Worm (Caenorhabditis elegans): ENCODE measurements around the gene col-121.

ce11 chrIV:9441391-9441790 is 45.4 kb upstream of the col-121 start:
- TF ChIP-seq him-1 (tag; optimal IDR thresholded peaks at IDR 0.05) (no peak), W03F9.2 (tag; optimal IDR thresholded peaks at IDR 0.05) (no peak)
